Worm (Caenorhabditis elegans) whole organism, mixed stage, embryonic: ENCODE data around the gene hmt-1.

Experiments
- blmp-1 ChIP-seq: fragments of 150-350 bp; optimal IDR thresholded peaks from 2 replicates; lab custom pipeline; 2014; ENCODE audit warnings: missing biosample characterization, missing genetic modification characterization
- ceh-43 ChIP-seq: fragments of 200-800 bp; sonication (Bioruptor generic); optimal IDR thresholded peaks from 2 replicates; lab custom pipeline; 2018; ENCODE audit warnings: mild to moderate bottlenecking, missing genetic modification characterization, moderate library complexity, missing compliant biosample characterization
- ces-1 ChIP-seq: fragments of 150-350 bp; optimal IDR thresholded peaks from 2 replicates; lab custom pipeline; 2014; ENCODE audit warnings: missing biosample characterization, missing genetic modification reagents, missing genetic modification characterization
- ham-2 ChIP-seq: fragments of 200-800 bp; sonication (Bioruptor generic); optimal IDR thresholded peaks from 2 replicates; lab custom pipeline; 2018; ENCODE audit warnings: mild to moderate bottlenecking, missing genetic modification characterization, missing compliant biosample characterization
- lin-32 ChIP-seq: fragments of 200-800 bp; sonication (Bioruptor generic); optimal IDR thresholded peaks from 2 replicates; lab custom pipeline; 2018; ENCODE audit warnings: mild to moderate bottlenecking, missing genetic modification characterization, missing compliant biosample characterization
- lsy-2 ChIP-seq: fragments of 150-350 bp; optimal IDR thresholded peaks from 2 replicates; lab custom pipeline; 2014; ENCODE audit warnings: missing biosample characterization, missing genetic modification characterization
- mep-1 ChIP-seq: fragments of 150-350 bp; optimal IDR thresholded peaks from 2 replicates; lab custom pipeline; 2017; ENCODE audit warnings: missing biosample characterization, missing genetic modification reagents, missing genetic modification characterization, inconsistent platforms
- mls-2 ChIP-seq: sonication (generic microtip); optimal IDR thresholded peaks from 2 replicates; lab custom pipeline; 2016; ENCODE audit warnings: mild to moderate bottlenecking, missing genetic modification characterization, moderate library complexity, missing compliant biosample characterization
- nhr-12 ChIP-seq: fragments of 150-350 bp; optimal IDR thresholded peaks from 2 replicates; lab custom pipeline; 2014; ENCODE audit warnings: missing biosample characterization, missing genetic modification characterization
- nhr-76 ChIP-seq: sonication (generic microtip); optimal IDR thresholded peaks from 2 replicates; lab custom pipeline; 2017; ENCODE audit warnings: missing biosample characterization, missing genetic modification characterization
- pha-4 ChIP-seq: fragments of 150-350 bp; optimal IDR thresholded peaks from 2 replicates; lab custom pipeline; 2018; ENCODE audit warnings: missing biosample characterization, missing genetic modification reagents, missing genetic modification characterization
- unc-62 ChIP-seq: fragments of 150-350 bp; optimal IDR thresholded peaks from 2 replicates; lab custom pipeline; 2014; ENCODE audit warnings: missing biosample characterization, missing genetic modification reagents, missing genetic modification characterization

ce11 chrIII:11095687-11096086 lies 4.1 kb downstream of the hmt-1 start:
- no peak for TF ChIP-seq lsy-2
- no peak for TF ChIP-seq pha-4 (tag; lab: Kevin White, UChicago)
- no peak for TF ChIP-seq mep-1
- TF ChIP-seq lin-32 (GFP tag; lab: Kevin White, UChicago), result no peak
- TF ChIP-seq ceh-43, result no peak
- TF ChIP-seq blmp-1 (tag; lab: Kevin White, UChicago), result no peak
- no peak for TF ChIP-seq unc-62 (GFP tag; lab: Kevin White, UChicago)
- TF ChIP-seq ham-2 (GFP tag; lab: Kevin White, UChicago), result no peak
- no peak for TF ChIP-seq ces-1 (GFP tag; lab: Kevin White, UChicago)
- TF ChIP-seq mls-2, result no peak
- no peak for TF ChIP-seq nhr-12 (tag; lab: Kevin White, UChicago)
- TF ChIP-seq nhr-76 (tag; lab: Kevin White, UChicago), result no peak
